Worm (Caenorhabditis elegans) whole organism, L4 larva: ENCODE results near the gene T13C2.3.

ENCODE experiments used
- F10B5.3 ChIP-seq: sonication (generic microtip); optimal IDR thresholded peaks from 2 replicates; lab custom pipeline; 2016; ENCODE audit warnings: mild to moderate bottlenecking, missing genetic modification characterization, missing compliant biosample characterization
- F26F4.8 ChIP-seq: fragments of 200-800 bp; sonication (Bioruptor generic); conservative IDR thresholded peaks from 2 replicates; pipeline ENCODE4 v1.3.6; 2022; ENCODE audit warnings: missing genetic modification characterization, missing compliant biosample characterization
- F44E2.7 ChIP-seq: fragments of 200-800 bp; sonication (Bioruptor generic); IDR thresholded peaks from 2 replicates; pipeline ENCODE4 v2.1.2; 2022; ENCODE audit warnings: missing genetic modification characterization, missing compliant biosample characterization
- F49E8.2 ChIP-seq: sonication (generic microtip); optimal IDR thresholded peaks from 2 replicates; lab custom pipeline; 2016; ENCODE audit warnings: missing compliant biosample characterization, mild to moderate bottlenecking, missing genetic modification characterization, borderline replicate concordance
- T20F7.1 ChIP-seq: fragments of 200-800 bp; sonication (Bioruptor generic); optimal IDR thresholded peaks from 2 replicates; lab custom pipeline; 2018; ENCODE audit warnings: mild to moderate bottlenecking, missing genetic modification characterization, missing compliant biosample characterization
- ZK337.2 ChIP-seq: fragments of 200-800 bp; sonication (Bioruptor generic); IDR thresholded peaks from 2 replicates; pipeline ENCODE4 v1.3.6; 2022; ENCODE audit warnings: missing genetic modification reagents, missing genetic modification characterization, missing compliant biosample characterization
- ZK546.5 ChIP-seq, 2 experiments: sonication (generic microtip); optimal IDR thresholded peaks; 2 replicates each; lab custom pipeline; 2017; ENCODE audit warnings: missing biosample characterization in 2 of 2, missing genetic modification characterization in 2 of 2
- aha-1 ChIP-seq: fragments of 150-350 bp; peaks from one replicate; lab custom pipeline; 2014; ENCODE audit warnings: missing biosample characterization, missing genetic modification characterization
- arid-1 ChIP-seq: fragments of 200-800 bp; sonication (Bioruptor generic); conservative IDR thresholded peaks from 2 replicates; pipeline ENCODE4 v1.3.6; 2022; ENCODE audit warnings: missing genetic modification reagents, missing genetic modification characterization, missing compliant biosample characterization
- ceh-28 ChIP-seq: fragments of 150-350 bp; optimal IDR thresholded peaks from 2 replicates; lab custom pipeline; 2014; ENCODE audit warnings: missing biosample characterization, missing genetic modification reagents, missing genetic modification characterization
- ceh-82 ChIP-seq: sonication (generic microtip); optimal IDR thresholded peaks from 2 replicates; lab custom pipeline; 2017; ENCODE audit warnings: missing biosample characterization, missing genetic modification characterization
- daf-19 ChIP-seq: fragments of 200-800 bp; sonication (Bioruptor generic); conservative IDR thresholded peaks from 2 replicates; pipeline ENCODE4 v1.3.6; 2022; ENCODE audit warnings: missing genetic modification characterization, missing compliant biosample characterization
- daf-8 ChIP-seq: fragments of 200-800 bp; sonication (Bioruptor generic); IDR thresholded peaks from 2 replicates; pipeline ENCODE4 v1.3.6; 2022; ENCODE audit warnings: missing genetic modification characterization, missing compliant biosample characterization
- dmd-6 ChIP-seq: fragments of 200-800 bp; sonication (Bioruptor generic); IDR thresholded peaks from 2 replicates; pipeline ENCODE4 v1.3.6; 2022; ENCODE audit warnings: missing genetic modification reagents, missing genetic modification characterization, missing compliant biosample characterization
- dmd-9 ChIP-seq: fragments of 200-800 bp; sonication (Bioruptor generic); IDR thresholded peaks from 2 replicates; pipeline ENCODE4 v1.3.6; 2022; ENCODE audit warnings: missing genetic modification reagents, missing genetic modification characterization, missing compliant biosample characterization
- dpl-1 ChIP-seq: fragments of 150-350 bp; optimal IDR thresholded peaks from 2 replicates; lab custom pipeline; 2014; ENCODE audit warnings: missing biosample characterization, missing genetic modification reagents, missing genetic modification characterization
- egl-43 ChIP-seq: fragments of 200-800 bp; sonication (Bioruptor generic); IDR thresholded peaks from 2 replicates; pipeline ENCODE4 v1.3.6; 2022; ENCODE audit warnings: missing genetic modification reagents, missing genetic modification characterization, missing compliant biosample characterization
- fkh-10 ChIP-seq: fragments of 150-350 bp; optimal IDR thresholded peaks from 2 replicates; lab custom pipeline; 2014; ENCODE audit warnings: missing biosample characterization, missing genetic modification reagents, missing genetic modification characterization
- gei-8 ChIP-seq: fragments of 200-800 bp; sonication (Bioruptor generic); optimal IDR thresholded peaks from 2 replicates; lab custom pipeline; 2018; ENCODE audit warnings: mild to moderate bottlenecking, missing genetic modification characterization, missing compliant biosample characterization
- hif-1 ChIP-seq, 2 experiments: sonication (generic microtip); optimal IDR thresholded peaks; 2 replicates each; lab custom pipeline; 2016 to 2017; ENCODE audit warnings: missing compliant biosample characterization in 2 of 2, missing genetic modification characterization in 2 of 2, missing genetic modification reagents in 2 of 2, missing genotype in 2 of 2, mild to moderate bottlenecking in 1 of 2
- lin-15B ChIP-seq: fragments of 150-350 bp; sonication (generic microtip); optimal IDR thresholded peaks from 3 replicates; lab custom pipeline; 2014; ENCODE audit warnings: missing biosample characterization, missing genetic modification characterization
- lin-38 ChIP-seq: fragments of 200-800 bp; sonication (Bioruptor generic); IDR thresholded peaks from 2 replicates; pipeline ENCODE4 v1.3.6; 2022; ENCODE audit warnings: missing genetic modification reagents, missing genetic modification characterization, missing compliant biosample characterization
- lir-3 ChIP-seq: sonication (generic microtip); optimal IDR thresholded peaks from 2 replicates; lab custom pipeline; 2016; ENCODE audit warnings: mild to moderate bottlenecking, missing genetic modification characterization, missing compliant biosample characterization
- lsy-2 ChIP-seq, 2 experiments: fragments of 150-350 bp in 1 of 2; sonication (generic microtip) in 1 of 2; optimal IDR thresholded peaks; 2 replicates each; lab custom pipeline; 2014 to 2017; ENCODE audit warnings: missing biosample characterization in 2 of 2, missing genetic modification characterization in 2 of 2
- madf-5 ChIP-seq, 2 experiments: fragments of 200-800 bp; sonication (Bioruptor generic); IDR thresholded peaks; 2 replicates each; pipeline ENCODE4 v1.3.6; 2022; ENCODE audit warnings: missing compliant biosample characterization in 2 of 2, missing genetic modification characterization in 2 of 2
- madf-9 ChIP-seq: fragments of 200-800 bp; sonication (Bioruptor generic); conservative IDR thresholded peaks from 2 replicates; pipeline ENCODE4 v1.3.6; 2022; ENCODE audit warnings: missing genetic modification reagents, missing genetic modification characterization, missing compliant biosample characterization
- mdl-1 ChIP-seq, 2 experiments: fragments of 150-350 bp in 1 of 2; sonication (generic microtip) in 1 of 2; optimal IDR thresholded peaks; 2 replicates each; lab custom pipeline; 2014 to 2017; ENCODE audit warnings: missing biosample characterization in 2 of 2, missing genetic modification characterization in 2 of 2
- mdt-29 ChIP-seq: fragments of 200-800 bp; sonication (Bioruptor generic); IDR thresholded peaks from 2 replicates; pipeline ENCODE4 v1.3.6; 2022; ENCODE audit warnings: missing genetic modification reagents, missing genetic modification characterization, missing compliant biosample characterization
- mes-2 ChIP-seq: sonication (generic microtip); optimal IDR thresholded peaks from 2 replicates; lab custom pipeline; 2016; ENCODE audit warnings: missing genotype, mild to moderate bottlenecking, missing genetic modification characterization, missing compliant biosample characterization; ENCODE audit not compliant: poor library complexity, severe bottlenecking
- mxl-2 ChIP-seq: fragments of 200-800 bp; sonication (Bioruptor generic); conservative IDR thresholded peaks from 2 replicates; pipeline ENCODE4 v1.3.6; 2022; ENCODE audit warnings: missing genetic modification reagents, missing genetic modification characterization, missing compliant biosample characterization
- nhr-10 ChIP-seq: fragments of 150-350 bp; optimal IDR thresholded peaks from 2 replicates; lab custom pipeline; 2014; ENCODE audit warnings: missing biosample characterization, missing genetic modification characterization
- nhr-11 ChIP-seq: fragments of 150-350 bp; optimal IDR thresholded peaks from 2 replicates; lab custom pipeline; 2014; ENCODE audit warnings: missing biosample characterization, missing genetic modification characterization
- nhr-111 ChIP-seq: fragments of 200-800 bp; sonication (Bioruptor generic); optimal IDR thresholded peaks from 2 replicates; lab custom pipeline; 2018; ENCODE audit warnings: mild to moderate bottlenecking, missing genetic modification characterization, missing compliant biosample characterization
- nhr-237 ChIP-seq: sonication (generic microtip); optimal IDR thresholded peaks from 2 replicates; lab custom pipeline; 2017; ENCODE audit warnings: missing biosample characterization, missing genetic modification characterization
- nhr-25 ChIP-seq: sonication (generic microtip); optimal IDR thresholded peaks from 2 replicates; lab custom pipeline; 2017; ENCODE audit warnings: missing genetic modification characterization, mild to moderate bottlenecking, missing compliant biosample characterization, antibody characterized with exemption, moderate library complexity, borderline replicate concordance; ENCODE audit not compliant: insufficient read depth
- nhr-28 ChIP-seq: fragments of 150-350 bp; optimal IDR thresholded peaks from 2 replicates; lab custom pipeline; 2014; ENCODE audit warnings: missing biosample characterization, missing genetic modification characterization
- nhr-48 ChIP-seq: sonication (generic microtip); optimal IDR thresholded peaks from 2 replicates; lab custom pipeline; 2016; ENCODE audit warnings: mild to moderate bottlenecking, missing genetic modification characterization, missing compliant biosample characterization
- nhr-6 ChIP-seq: fragments of 150-350 bp; optimal IDR thresholded peaks from 2 replicates; lab custom pipeline; 2014; ENCODE audit warnings: missing biosample characterization, missing genetic modification characterization
- pha-4 ChIP-seq, 2 experiments: fragments of 150-350 bp in 1 of 2; fragments of 200-800 bp in 1 of 2; sonication (Bioruptor generic) in 1 of 2; IDR thresholded peaks in 1 of 2; optimal IDR thresholded peaks in 1 of 2; 2 replicates each; pipeline versions ENCODE4 v1.3.6 to Lab custom; 2014 to 2022; ENCODE audit warnings: missing genetic modification characterization in 2 of 2, missing genetic modification reagents in 2 of 2, missing biosample characterization in 1 of 2, missing compliant biosample characterization in 1 of 2
- pqm-1 ChIP-seq: sonication (generic microtip); optimal IDR thresholded peaks from 2 replicates; lab custom pipeline; 2017; ENCODE audit warnings: missing biosample characterization, missing genetic modification characterization
- sdz-12 ChIP-seq: fragments of 200-800 bp; sonication (Bioruptor generic); optimal IDR thresholded peaks from 2 replicates; lab custom pipeline; 2018; ENCODE audit warnings: mild to moderate bottlenecking, missing genetic modification characterization, missing compliant biosample characterization
- skn-1 ChIP-seq: fragments of 150-350 bp; optimal IDR thresholded peaks from 2 replicates; lab custom pipeline; 2014; ENCODE audit warnings: missing biosample characterization, missing genetic modification characterization
- snpc-4 ChIP-seq: fragments of 150-350 bp; optimal IDR thresholded peaks from 2 replicates; lab custom pipeline; 2014; ENCODE audit warnings: missing biosample characterization, missing genetic modification characterization
- unc-130 ChIP-seq: sonication (generic microtip); optimal IDR thresholded peaks from 2 replicates; lab custom pipeline; 2016; ENCODE audit warnings: missing genetic modification reagents, missing genetic modification characterization, missing compliant biosample characterization
- unc-62 ChIP-seq, 3 experiments: fragments of 150-350 bp in 1 of 3; sonication (generic microtip); optimal IDR thresholded peaks in 2 of 3; peaks in 1 of 3; 1 replicate in 1 of 3; 2 replicates in 2 of 3; lab custom pipeline; 2014 to 2017; ENCODE audit warnings: missing biosample characterization in 3 of 3, missing genetic modification characterization in 3 of 3, missing genetic modification reagents in 3 of 3, missing genotype in 1 of 3
- vab-7 ChIP-seq: fragments of 200-800 bp; sonication (Bioruptor generic); IDR thresholded peaks from 2 replicates; pipeline ENCODE4 v1.3.6; 2022; ENCODE audit warnings: missing genetic modification reagents, missing genetic modification characterization, missing compliant biosample characterization
- zfp-2 ChIP-seq: sonication (generic microtip); optimal IDR thresholded peaks from 2 replicates; lab custom pipeline; 2016; ENCODE audit warnings: mild to moderate bottlenecking, missing genetic modification characterization, missing compliant biosample characterization
- ztf-11 ChIP-seq: fragments of 150-350 bp; optimal IDR thresholded peaks from 2 replicates; lab custom pipeline; 2014; ENCODE audit warnings: missing biosample characterization, missing genetic modification characterization
- ztf-7 ChIP-seq: fragments of 150-350 bp; optimal IDR thresholded peaks from 2 replicates; lab custom pipeline; 2014; ENCODE audit warnings: missing biosample characterization, missing genetic modification characterization

Gene T13C2.3

ce11 chrII:6822347-6822746 lies 33.3 kb downstream of the T13C2.3 start (continued):
- TF ChIP-seq mdl-1 (tag; optimal IDR thresholded peaks at IDR 0.05; lab: Kevin White, UChicago) (peak; percentile 1 to 87), hif-1 (tag; optimal IDR thresholded peaks at IDR 0.05; lab: Kevin White, UChicago) (peak in 1 of 2 experiments; percentile 12), nhr-25 (no peak)

- TF ChIP-seq dmd-6 (GFP tag; lab: Robert Waterston, UW) (peak; percentile 56), fkh-10 (no peak), ztf-11 (tag; lab: Kevin White, UChicago) (no peak), F44E2.7 (GFP tag; lab: Robert Waterston, UW) (no peak), daf-19 (GFP tag; lab: Robert Waterston, UW) (no peak), daf-8 (GFP tag; lab: Robert Waterston, UW) (no peak), ztf-7 (tag; lab: Kevin White, UChicago) (no peak), aha-1 (tag; lab: Kevin White, UChicago) (no peak), lin-15B (tag; lab: Kevin White, UChicago) (no peak), egl-43 (no peak), nhr-11 (peak; percentile 21), lir-3 (tag; lab: Kevin White, UChicago) (no peak), mxl-2 (GFP tag; lab: Robert Waterston, UW) (no peak), hif-1 (tag; optimal IDR thresholded peaks at IDR 0.05; lab: Kevin White, UChicago) (no peak), F49E8.2 (no peak), mdl-1 (tag; optimal IDR thresholded peaks at IDR 0.05; lab: Kevin White, UChicago) (peak in 1 of 2 experiments; percentile 23), dpl-1 (GFP tag; lab: Kevin White, UChicago) (no peak), madf-9 (no peak), F26F4.8 (GFP tag; lab: Robert Waterston, UW) (no peak), ZK546.5 (tag; optimal IDR thresholded peaks at IDR 0.05; lab: Kevin White, UChicago) (no peak), unc-130 (GFP tag; lab: Kevin White, UChicago) (no peak), mes-2 (tag; lab: Kevin White, UChicago) (peak; percentile 2), pqm-1 (tag; lab: Kevin White, UChicago) (no peak), gei-8 (GFP tag; lab: Kevin White, UChicago) (no peak), ZK337.2 (no peak), sdz-12 (GFP tag; lab: Kevin White, UChicago) (no peak), nhr-111 (GFP tag; lab: Kevin White, UChicago) (no peak), nhr-237 (tag; lab: Kevin White, UChicago) (no peak), madf-5 (GFP tag; IDR thresholded peaks at IDR 0.05; lab: Robert Waterston, UW) (no peak), unc-62 (GFP tag; optimal IDR thresholded peaks at IDR 0.05 in 1 of 2; lab: Kevin White, UChicago) (peak in 1 of 2 experiments; percentile 100), unc-62 (tag; optimal IDR thresholded peaks at IDR 0.05; lab: Kevin White, UChicago) (peak; percentile 55), mdt-29 (no peak), lsy-2 (tag; optimal IDR thresholded peaks at IDR 0.05; lab: Kevin White, UChicago) (peak in 1 of 2 experiments; percentile 31), vab-7 (peak; percentile 27; the same call in 1 of the 2 replicates), dmd-9 (GFP tag; lab: Robert Waterston, UW) (no peak), nhr-48 (tag; lab: Kevin White, UChicago) (no peak), nhr-10 (tag; lab: Kevin White, UChicago) (no peak), skn-1 (tag; lab: Kevin White, UChicago) (no peak), ceh-28 (tag; lab: Kevin White, UChicago) (no peak), nhr-6 (tag; lab: Kevin White, UChicago) (no peak), F10B5.3 (tag; lab: Kevin White, UChicago) (no peak), nhr-28 (tag; lab: Kevin White, UChicago) (peak; percentile 27), zfp-2 (no peak), snpc-4 (tag; lab: Kevin White, UChicago) (no peak), T20F7.1 (GFP tag; lab: Kevin White, UChicago) (no peak), pha-4 (GFP tag; IDR thresholded peaks at IDR 0.05; lab: Robert Waterston, UW) (no peak), pha-4 (tag; optimal IDR thresholded peaks at IDR 0.05; lab: Kevin White, UChicago) (no peak), lin-38 (GFP tag; lab: Robert Waterston, UW) (no peak), arid-1 (GFP tag; lab: Robert Waterston, UW) (no peak), ceh-82 (no peak)
Measured at ce11 chrII:6823233-6823632, 34.2 kb downstream of the T13C2.3 start.
